Worm (Caenorhabditis elegans) whole organism, dauer: ENCODE measurements around the gene crt-1.
"Not testable (repeated sequence)": the region's sequence is repeated elsewhere in the genome, so short reads cannot be mapped to it uniquely, and the experiment has no call there.

ENCODE experiments used
- unc-62 ChIP-seq: sonication (generic microtip); optimal IDR thresholded peaks from 2 replicates; lab custom pipeline; 2017; ENCODE audit warnings: missing biosample characterization, missing genetic modification reagents, missing genetic modification characterization

The crt-1 gene

DNA sequence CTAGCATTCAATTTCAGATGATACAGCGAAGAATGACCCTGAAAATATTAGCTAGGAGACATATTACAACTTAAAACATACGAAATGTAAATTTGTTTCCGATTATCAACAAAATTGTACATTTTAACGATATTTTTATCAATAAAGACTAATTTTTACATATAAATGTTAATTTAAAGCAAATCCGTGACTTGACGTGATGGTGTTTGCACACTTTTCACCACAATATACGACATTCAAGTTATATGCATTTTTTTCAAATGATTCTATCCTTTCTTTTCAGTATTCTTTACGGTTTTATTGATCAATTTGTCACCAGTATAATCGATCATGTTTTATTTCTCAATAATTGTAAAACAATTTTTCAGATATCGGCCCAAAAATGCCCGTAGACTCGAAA lies 4.5 kb downstream of the crt-1 start, which contains the start of gene Y38A10A.7:
Gene Y38A10A.7, plus strand, starts transcription at position 369 of the 400 bp plus-strand sequence.
- no peak for TF ChIP-seq unc-62 (GFP tag; lab: Kevin White, UChicago)

DNA sequence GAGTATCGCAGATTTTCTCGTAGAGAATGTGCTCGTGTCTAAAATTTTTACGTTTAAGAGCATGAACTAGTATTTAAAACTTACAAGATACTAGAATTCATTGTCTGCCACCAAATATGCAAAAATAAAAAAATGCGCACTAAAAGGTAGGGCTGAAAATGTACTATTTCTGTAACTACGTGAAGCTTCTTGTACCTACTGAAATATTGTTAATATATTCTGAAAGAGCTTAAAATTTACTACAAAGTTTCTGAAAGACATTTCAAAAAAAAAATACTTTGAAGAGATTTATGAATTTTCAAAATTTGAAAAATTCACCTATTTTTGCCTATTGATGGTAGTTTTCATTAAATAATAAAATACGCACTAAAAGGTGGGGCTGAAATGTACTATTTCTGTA lies 30.4 kb downstream of the crt-1 start, which contains the start of gene fbxa-214:
Gene fbxa-214, minus strand, starts transcription at position 101 of the 400 bp plus-strand sequence.
- not testable (repeated sequence) for TF ChIP-seq unc-62 (GFP tag; lab: Kevin White, UChicago)

DNA sequence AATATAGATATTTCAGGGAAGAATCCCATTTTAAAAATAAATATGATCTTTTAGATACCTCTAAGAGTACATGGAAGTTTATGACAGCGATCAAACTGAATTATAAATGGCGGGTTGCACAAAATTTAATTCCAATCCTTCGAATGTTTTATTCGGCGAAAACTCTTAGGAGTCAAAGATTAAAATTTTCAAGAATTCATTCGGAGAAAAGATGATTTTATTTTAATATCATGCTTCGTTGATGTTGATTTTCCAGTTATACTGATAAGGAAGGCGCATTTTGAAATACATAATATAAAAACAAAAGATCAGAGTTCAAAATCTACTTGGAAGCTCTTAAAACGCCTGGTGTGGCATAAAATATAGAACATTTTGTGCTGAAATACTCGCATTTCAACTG lies 33.2 kb downstream of the crt-1 start, which contains the start of gene srh-10:
Gene srh-10, minus strand, starts transcription at position 29 of the 400 bp plus-strand sequence.
- no peak for TF ChIP-seq unc-62 (GFP tag; lab: Kevin White, UChicago)

DNA sequence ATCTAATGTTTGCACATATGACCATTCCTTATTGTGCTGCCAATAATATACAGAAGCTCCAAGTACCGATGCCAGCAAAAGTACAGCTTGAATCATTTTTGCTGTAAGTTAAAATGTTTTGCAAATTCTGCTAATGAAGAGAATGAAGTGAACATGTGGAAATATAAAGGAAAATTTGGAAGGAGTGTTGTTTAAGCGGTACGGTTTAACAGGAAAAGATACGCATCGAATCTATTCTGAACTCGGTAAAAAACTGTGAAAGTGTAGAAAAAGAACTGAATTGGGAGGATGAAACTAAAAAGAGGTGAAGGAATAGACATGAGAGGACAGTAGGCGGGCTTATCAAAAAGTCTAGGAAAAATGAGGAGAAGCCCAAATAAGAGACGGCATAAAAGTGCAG lies 37.0 kb downstream of the crt-1 start, which contains the start of gene Y38A10A.2:
Gene Y38A10A.2, minus strand, starts transcription at position 101 of the 400 bp plus-strand sequence.
- no peak for TF ChIP-seq unc-62 (GFP tag; lab: Kevin White, UChicago)

DNA sequence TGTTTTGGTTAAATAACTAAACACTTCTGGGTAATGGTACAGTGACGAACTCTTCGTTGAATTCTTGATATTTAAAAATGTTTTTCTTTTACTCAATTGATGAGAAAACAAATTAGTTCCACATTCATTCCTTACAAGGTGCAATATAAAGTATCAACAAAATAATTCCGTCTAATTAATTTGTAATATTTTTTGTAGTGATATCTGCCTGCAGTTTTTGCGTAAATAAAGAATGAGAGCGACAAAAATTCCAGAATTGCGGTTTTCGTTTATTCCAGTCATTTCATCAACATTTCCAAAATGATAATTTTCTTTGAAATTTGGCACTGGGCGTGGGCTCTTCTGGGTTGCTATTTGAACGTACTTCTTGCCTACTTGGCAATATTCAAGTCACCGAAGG lies 45.1 kb downstream of the crt-1 start, which contains the start of gene srd-20:
Gene srd-20, plus strand, starts transcription at position 301 of the 400 bp plus-strand sequence.
- no peak for TF ChIP-seq unc-62 (GFP tag; lab: Kevin White, UChicago)

DNA sequence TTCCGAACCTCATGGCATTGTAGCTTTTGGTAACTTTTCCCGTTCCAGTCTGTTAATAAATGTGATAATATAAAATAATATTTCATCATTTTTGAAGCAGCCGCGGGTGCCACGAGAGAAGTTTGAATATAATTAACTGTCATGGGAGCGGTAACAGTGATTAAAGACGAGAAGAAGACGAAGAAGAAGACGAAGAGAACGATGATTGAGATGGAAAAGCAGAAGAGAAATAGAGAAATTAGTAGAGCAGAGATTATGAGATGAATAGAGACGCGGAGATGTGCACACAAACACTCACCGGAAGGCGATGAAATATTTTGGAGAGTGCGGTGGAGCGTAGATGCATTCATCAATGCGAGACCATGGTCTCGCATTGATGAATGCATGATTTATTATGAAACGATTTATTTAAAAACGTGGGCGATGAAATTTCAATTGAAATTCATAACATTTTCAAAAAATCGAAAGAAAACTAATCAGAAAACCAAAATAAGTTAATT lies 47.1 kb downstream of the crt-1 start, which contains the start of gene seip-1:
Gene seip-1, minus strand, starts transcription at position 51 of the 500 bp plus-strand sequence.
- no peak for TF ChIP-seq unc-62 (GFP tag; lab: Kevin White, UChicago)

DNA sequence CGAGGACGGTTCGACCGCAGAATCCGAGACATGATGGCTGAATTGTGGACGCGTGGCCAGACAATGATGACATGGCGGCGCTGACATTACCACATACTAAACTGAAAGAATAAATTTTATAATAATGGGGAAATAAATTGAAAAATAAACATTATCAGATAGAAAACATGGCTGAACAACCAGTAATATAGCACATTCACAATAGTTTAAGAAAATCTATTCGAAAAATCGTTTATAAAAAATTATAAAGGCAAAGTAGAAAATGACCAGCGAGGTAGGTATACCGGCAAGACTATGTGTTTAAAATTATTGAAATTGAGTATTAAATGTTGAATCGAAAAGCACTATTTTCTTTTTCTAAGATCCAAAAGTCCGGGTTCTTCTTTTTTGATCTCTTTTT lies 49.2 kb downstream of the crt-1 start, which contains the start of gene jamp-1:
Gene jamp-1, minus strand, starts transcription at position 101 of the 400 bp plus-strand sequence.
- TF ChIP-seq unc-62 (GFP tag; lab: Kevin White, UChicago) = no peak
